Worm (Caenorhabditis elegans) whole organism, early embryonic: ENCODE results near the gene Y22D7AL.16.

Source experiments
- B0310.2 ChIP-seq: sonication (generic microtip); optimal IDR thresholded peaks from 2 replicates; lab custom pipeline; 2016; ENCODE audit warnings: mild to moderate bottlenecking, missing genetic modification characterization, missing compliant biosample characterization
- F13C5.2 ChIP-seq: sonication (generic microtip); optimal IDR thresholded peaks from 2 replicates; lab custom pipeline; 2017; ENCODE audit warnings: mild to moderate bottlenecking, missing genetic modification characterization, inconsistent platforms, missing compliant biosample characterization
- aly-1 ChIP-seq: sonication (generic microtip); optimal IDR thresholded peaks from 2 replicates; lab custom pipeline; 2016; ENCODE audit warnings: missing genetic modification characterization, missing compliant biosample characterization
- ama-1 ChIP-seq: fragments of 150-350 bp; optimal IDR thresholded peaks from 2 replicates; lab custom pipeline; 2014
- ceh-13 ChIP-seq: fragments of 200-800 bp; sonication (Bioruptor generic); optimal IDR thresholded peaks from 2 replicates; lab custom pipeline; 2018; ENCODE audit warnings: mild to moderate bottlenecking, missing genetic modification characterization, missing compliant biosample characterization
- ceh-36 ChIP-seq: sonication (generic microtip); optimal IDR thresholded peaks from 2 replicates; lab custom pipeline; 2016; ENCODE audit warnings: missing genetic modification characterization, inconsistent platforms, missing compliant biosample characterization
- ets-7 ChIP-seq: sonication (generic microtip); optimal IDR thresholded peaks from 2 replicates; lab custom pipeline; 2016; ENCODE audit warnings: missing genotype, missing genetic modification characterization, missing compliant biosample characterization
- flt-1 ChIP-seq: fragments of 200-800 bp; sonication (Bioruptor generic); IDR thresholded peaks from 2 replicates; pipeline ENCODE4 v1.3.6; 2022; ENCODE audit warnings: missing genetic modification characterization, missing compliant biosample characterization
- hmbx-1 ChIP-seq: sonication (generic microtip); optimal IDR thresholded peaks from 2 replicates; lab custom pipeline; 2016; ENCODE audit warnings: mild to moderate bottlenecking, missing genetic modification characterization, missing compliant biosample characterization
- hmg-4 ChIP-seq: fragments of 200-800 bp; sonication (Bioruptor generic); optimal IDR thresholded peaks from 2 replicates; lab custom pipeline; 2018; ENCODE audit warnings: mild to moderate bottlenecking, missing genetic modification characterization, missing compliant biosample characterization
- hnd-1 ChIP-seq: sonication (generic microtip); optimal IDR thresholded peaks from 2 replicates; lab custom pipeline; 2016; ENCODE audit warnings: missing genetic modification characterization, missing compliant biosample characterization
- pes-1 ChIP-seq: fragments of 200-800 bp; sonication (Bioruptor generic); IDR thresholded peaks from 2 replicates; pipeline ENCODE4 v1.3.6; 2022; ENCODE audit warnings: missing genetic modification reagents, missing genetic modification characterization, missing compliant biosample characterization
- scrt-1 ChIP-seq: fragments of 200-800 bp; sonication (Bioruptor generic); IDR thresholded peaks from 2 replicates; pipeline ENCODE4 v1.3.6; 2022; ENCODE audit warnings: missing genetic modification characterization, missing compliant biosample characterization
- sea-1 ChIP-seq: fragments of 200-800 bp; sonication (Bioruptor generic); conservative IDR thresholded peaks from 2 replicates; pipeline ENCODE4 v1.3.6; 2022; ENCODE audit warnings: missing genetic modification characterization, missing compliant biosample characterization
- tbx-11 ChIP-seq: fragments of 200-800 bp; sonication (Bioruptor generic); IDR thresholded peaks from 2 replicates; pipeline ENCODE4 v1.3.6; 2022; ENCODE audit warnings: missing genetic modification characterization, missing compliant biosample characterization
- tbx-37 ChIP-seq: fragments of 200-800 bp; sonication (Bioruptor generic); conservative IDR thresholded peaks from 2 replicates; pipeline ENCODE4 v1.3.6; 2022; ENCODE audit warnings: missing genetic modification reagents, missing genetic modification characterization, missing compliant biosample characterization
- tra-4 ChIP-seq: sonication (generic microtip); optimal IDR thresholded peaks from 2 replicates; lab custom pipeline; 2017; ENCODE audit warnings: missing genetic modification characterization, missing compliant biosample characterization

Gene Y22D7AL.16

DNA sequence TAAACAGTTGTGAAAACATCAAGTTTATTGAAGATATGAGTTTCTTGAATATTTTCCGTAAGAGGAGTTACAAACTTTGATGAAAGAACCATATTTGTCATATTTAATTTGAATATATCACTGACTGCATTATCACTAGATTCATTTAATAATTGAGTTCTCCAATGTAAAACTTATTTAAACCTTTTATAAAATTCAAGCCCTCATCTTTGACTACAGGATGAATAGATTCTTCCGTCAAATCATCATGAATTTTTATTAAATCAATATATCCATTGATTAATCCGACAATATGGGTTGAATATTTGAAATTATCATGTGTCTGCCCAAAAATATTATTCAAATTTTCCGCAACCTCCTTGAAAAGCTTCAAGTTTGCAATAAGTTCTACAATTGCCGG lies 23.0 kb upstream of the Y22D7AL.16 start, which contains the start of gene Y22D7AR.7:
TSS of gene Y22D7AR.7 (minus strand) at position 101 of the 400 bp plus-strand sequence.
- TF ChIP-seq tbx-11 (GFP tag; lab: Robert Waterston, UW) (no peak), tra-4 (no peak), hmbx-1 (no peak), F13C5.2 (tag; lab: Kevin White, UChicago) (no peak), ceh-13 (no peak), ets-7 (no peak), flt-1 (GFP tag; lab: Robert Waterston, UW) (no peak)

ce11 chrIII:1682262-1682661 lies 17.2 kb upstream of the Y22D7AL.16 start:
- TF ChIP-seq aly-1 (tag; lab: Kevin White, UChicago) (no peak), flt-1 (GFP tag; lab: Robert Waterston, UW) (no peak), scrt-1 (GFP tag; lab: Robert Waterston, UW) (no peak), ets-7 (no peak), pes-1 (GFP tag; lab: Robert Waterston, UW) (no peak), hmg-4 (GFP tag; lab: Kevin White, UChicago) (no peak), sea-1 (GFP tag; lab: Robert Waterston, UW) (no peak), hnd-1 (no peak), B0310.2 (tag; lab: Kevin White, UChicago) (no peak), ceh-36 (no peak), F13C5.2 (tag; lab: Kevin White, UChicago) (no peak), tbx-11 (GFP tag; lab: Robert Waterston, UW) (no peak), hmbx-1 (no peak), tbx-37 (GFP tag; lab: Robert Waterston, UW) (no peak), tra-4 (no peak), ama-1 (lab: Kevin White, UChicago) (no peak)

- TF ChIP-seq hmg-4 (GFP tag; lab: Kevin White, UChicago) (no peak), tbx-37 (GFP tag; lab: Robert Waterston, UW) (peak; percentile 43; the same call in 1 of the 2 replicates)
Measured at ce11 chrIII:1680996-1681395, 16.0 kb upstream of the Y22D7AL.16 start.

DNA sequence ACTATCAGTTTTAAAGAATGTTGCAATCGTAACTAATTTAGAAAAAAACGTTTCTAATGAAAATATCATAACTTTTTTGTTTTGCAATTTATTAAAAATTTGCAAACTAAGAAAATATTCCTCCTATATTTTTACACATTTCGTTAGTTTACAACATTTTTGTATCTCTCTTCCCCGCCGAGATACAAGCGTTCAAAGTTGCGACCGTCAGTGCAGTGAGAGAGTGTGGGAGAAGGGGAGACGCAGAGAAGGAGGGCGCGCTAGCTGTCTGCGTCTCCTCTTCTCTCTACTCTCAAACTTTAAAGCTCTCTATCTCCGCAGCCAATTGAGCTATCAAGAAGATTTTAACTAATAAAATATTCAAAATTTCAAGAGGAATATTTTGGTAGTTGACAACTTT lies 15.4 kb upstream of the Y22D7AL.16 start:
- TF ChIP-seq flt-1 (GFP tag; lab: Robert Waterston, UW) (no peak), tra-4 (no peak), ets-7 (no peak), tbx-37 (GFP tag; lab: Robert Waterston, UW) (no peak), hmbx-1 (no peak), ceh-13 (no peak), aly-1 (tag; lab: Kevin White, UChicago) (no peak), sea-1 (GFP tag; lab: Robert Waterston, UW) (no peak), hmg-4 (GFP tag; lab: Kevin White, UChicago) (no peak), pes-1 (GFP tag; lab: Robert Waterston, UW) (no peak), scrt-1 (GFP tag; lab: Robert Waterston, UW) (no peak)

DNA sequence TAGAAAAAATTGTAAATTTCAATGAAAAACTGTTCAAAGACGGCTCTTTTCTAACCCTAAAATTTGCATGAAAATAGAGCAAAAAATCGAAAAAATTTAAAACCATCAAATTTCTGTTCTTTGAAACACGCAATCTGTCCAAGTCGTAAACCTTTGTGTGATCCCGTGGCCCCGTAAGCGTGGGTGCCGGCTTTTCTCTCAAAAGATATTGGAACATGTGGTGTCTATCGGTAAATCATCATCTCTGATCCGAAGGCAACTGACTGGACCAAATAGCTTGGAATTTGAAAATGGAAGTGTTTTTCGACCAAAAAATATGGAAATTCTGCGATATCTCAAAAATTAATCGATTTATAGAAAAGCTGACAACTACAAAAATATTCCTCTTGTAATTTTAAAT lies 13.7 kb upstream of the Y22D7AL.16 start:
- TF ChIP-seq sea-1 (GFP tag; lab: Robert Waterston, UW) (no peak), hmg-4 (GFP tag; lab: Kevin White, UChicago) (no peak), ets-7 (no peak), pes-1 (GFP tag; lab: Robert Waterston, UW) (no peak), hnd-1 (no peak), tbx-37 (GFP tag; lab: Robert Waterston, UW) (no peak), ceh-36 (no peak), aly-1 (tag; lab: Kevin White, UChicago) (no peak)

- no peak for TF ChIP-seq pes-1 (GFP tag; lab: Robert Waterston, UW)
Measured at ce11 chrIII:1676588-1676987, 11.6 kb upstream of the Y22D7AL.16 start, which contains the start of gene Y22D7AR.6. Y22D7AR.6 (minus strand) TSS chrIII:1676721.

DNA sequence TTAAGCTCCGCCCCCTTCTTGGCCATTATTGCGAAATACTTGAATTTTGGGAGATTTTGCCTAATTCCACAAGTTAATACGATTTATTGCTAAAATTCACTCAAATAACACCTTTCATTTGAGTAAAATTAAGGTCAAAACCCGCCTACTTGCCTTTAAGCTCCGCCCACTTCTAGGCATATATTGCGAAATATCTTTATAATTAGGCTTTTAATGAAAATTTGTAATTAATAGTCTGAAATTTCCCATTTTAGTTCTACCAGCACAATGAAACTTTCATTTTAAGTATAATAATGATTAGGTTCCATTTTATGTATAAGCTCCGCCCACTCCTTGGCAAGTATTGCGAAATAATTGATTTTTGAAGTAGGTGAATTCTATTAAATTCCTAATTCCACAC lies 9.7 kb upstream of the Y22D7AL.16 start:
- TF ChIP-seq tbx-11 (GFP tag; lab: Robert Waterston, UW) = no peak
- TF ChIP-seq tra-4 = no peak
- TF ChIP-seq sea-1 (GFP tag; lab: Robert Waterston, UW) = no peak
- TF ChIP-seq ets-7 = no peak
- no peak for TF ChIP-seq scrt-1 (GFP tag; lab: Robert Waterston, UW)
- no peak for TF ChIP-seq ama-1 (lab: Kevin White, UChicago)
- TF ChIP-seq aly-1 (tag; lab: Kevin White, UChicago) = no peak
- no peak for TF ChIP-seq tbx-37 (GFP tag; lab: Robert Waterston, UW)
- TF ChIP-seq F13C5.2 (tag; lab: Kevin White, UChicago) = no peak
- no peak for TF ChIP-seq hmbx-1
- no peak for TF ChIP-seq flt-1 (GFP tag; lab: Robert Waterston, UW)
- TF ChIP-seq B0310.2 (tag; lab: Kevin White, UChicago) = no peak
- TF ChIP-seq hnd-1 = no peak

ce11 chrIII:1673320-1673719 lies 8.3 kb upstream of the Y22D7AL.16 start:
- TF ChIP-seq aly-1 (tag; lab: Kevin White, UChicago) (no peak), hmbx-1 (no peak), ceh-13 (no peak), tbx-11 (GFP tag; lab: Robert Waterston, UW) (no peak), scrt-1 (GFP tag; lab: Robert Waterston, UW) (no peak), pes-1 (GFP tag; lab: Robert Waterston, UW) (no peak), tbx-37 (GFP tag; lab: Robert Waterston, UW) (no peak), ama-1 (lab: Kevin White, UChicago) (no peak), ets-7 (no peak), flt-1 (GFP tag; lab: Robert Waterston, UW) (no peak), sea-1 (GFP tag; lab: Robert Waterston, UW) (no peak), ceh-36 (no peak), tra-4 (no peak)
